Worm (Caenorhabditis elegans) whole organism, young adult: Measurements from ENCODE around the gene Y43D4A.6.

ENCODE experiments used
- D2030.7 ChIP-seq: fragments of 200-800 bp; sonication (Bioruptor generic); IDR thresholded peaks from 2 replicates; pipeline ENCODE4 v1.3.6; 2022; ENCODE audit warnings: missing genetic modification reagents, missing genetic modification characterization, missing compliant biosample characterization
- F22D6.2 ChIP-seq: sonication (generic microtip); optimal IDR thresholded peaks from 2 replicates; lab custom pipeline; 2016; ENCODE audit warnings: mild to moderate bottlenecking, missing genetic modification characterization, missing compliant biosample characterization
- F23B12.7 ChIP-seq: sonication (generic microtip); optimal IDR thresholded peaks from 2 replicates; lab custom pipeline; 2017; ENCODE audit warnings: missing genetic modification characterization, mild to moderate bottlenecking, missing compliant biosample characterization, antibody characterized with exemption, moderate library complexity; ENCODE audit not compliant: insufficient read depth
- F49E8.2 ChIP-seq: sonication (generic microtip); optimal IDR thresholded peaks from 3 replicates; lab custom pipeline; 2017; ENCODE audit warnings: missing genetic modification characterization, mild to moderate bottlenecking, missing compliant biosample characterization, antibody characterized with exemption, moderate library complexity; ENCODE audit not compliant: insufficient read depth
- F55B11.4 ChIP-seq: sonication (generic microtip); optimal IDR thresholded peaks from 2 replicates; lab custom pipeline; 2016; ENCODE audit warnings: missing compliant biosample characterization, missing genetic modification characterization, borderline replicate concordance; ENCODE audit not compliant: insufficient read depth
- K12H6.12 ChIP-seq: fragments of 200-800 bp; sonication (Bioruptor generic); optimal IDR thresholded peaks from 2 replicates; lab custom pipeline; 2018; ENCODE audit warnings: mild to moderate bottlenecking, missing genetic modification characterization, missing compliant biosample characterization
- Y53F4B.3 ChIP-seq: fragments of 200-800 bp; sonication (Bioruptor generic); IDR thresholded peaks from 2 replicates; pipeline ENCODE4 v1.3.6; 2022; ENCODE audit warnings: missing genetic modification reagents, missing genetic modification characterization, missing compliant biosample characterization
- Y95B8A.8 ChIP-seq: fragments of 200-800 bp; sonication (Bioruptor generic); IDR thresholded peaks from 2 replicates; pipeline ENCODE4 v1.3.6; 2022; ENCODE audit warnings: missing genetic modification reagents, missing genetic modification characterization, missing compliant biosample characterization
- ZK185.1 ChIP-seq: sonication (generic microtip); optimal IDR thresholded peaks from 2 replicates; lab custom pipeline; 2016; ENCODE audit warnings: mild to moderate bottlenecking, missing genetic modification characterization, missing compliant biosample characterization; ENCODE audit not compliant: poor library complexity, severe bottlenecking
- ama-1 ChIP-seq, 3 experiments: fragments of 150-350 bp in 1 of 3; sonication (generic microtip) in 2 of 3; optimal IDR thresholded peaks; 2 replicates each; lab custom pipeline; 2014 to 2018; ENCODE audit warnings: missing biosample characterization in 2 of 3, missing genetic modification characterization in 2 of 3, missing genetic modification reagents in 2 of 3
- aptf-2 ChIP-seq: fragments of 200-800 bp; sonication (Bioruptor generic); conservative IDR thresholded peaks from 2 replicates; pipeline ENCODE4 v1.3.6; 2022; ENCODE audit warnings: missing genetic modification reagents, missing genetic modification characterization, missing compliant biosample characterization
- atf-7 ChIP-seq: sonication (generic microtip); optimal IDR thresholded peaks from 2 replicates; lab custom pipeline; 2017; ENCODE audit warnings: mild to moderate bottlenecking, missing genetic modification characterization, missing compliant biosample characterization
- attf-5 ChIP-seq: fragments of 200-800 bp; sonication (Bioruptor generic); optimal IDR thresholded peaks from 2 replicates; lab custom pipeline; 2018; ENCODE audit warnings: mild to moderate bottlenecking, missing genetic modification characterization, missing compliant biosample characterization
- bed-2 ChIP-seq: fragments of 200-800 bp; sonication (Bioruptor generic); IDR thresholded peaks from 2 replicates; pipeline ENCODE4 v1.3.6; 2022; ENCODE audit warnings: missing genetic modification reagents, missing genetic modification characterization, missing compliant biosample characterization
- ceh-27 ChIP-seq: fragments of 200-800 bp; sonication (Bioruptor generic); optimal IDR thresholded peaks from 2 replicates; lab custom pipeline; 2018; ENCODE audit warnings: mild to moderate bottlenecking, missing genetic modification characterization, moderate library complexity, missing compliant biosample characterization
- die-1 ChIP-seq: sonication (generic microtip); optimal IDR thresholded peaks from 2 replicates; lab custom pipeline; 2016; ENCODE audit warnings: missing genotype, mild to moderate bottlenecking, missing genetic modification characterization, missing compliant biosample characterization
- dox-1 ChIP-seq: fragments of 200-800 bp; sonication (Bioruptor generic); IDR thresholded peaks from 2 replicates; pipeline ENCODE4 v1.3.6; 2022; ENCODE audit warnings: missing genetic modification reagents, missing genetic modification characterization, missing compliant biosample characterization
- dpl-1 ChIP-seq: fragments of 150-350 bp; optimal IDR thresholded peaks from 2 replicates; lab custom pipeline; 2014; ENCODE audit warnings: missing biosample characterization, missing genetic modification reagents, missing genetic modification characterization
- egl-18 ChIP-seq: fragments of 200-800 bp; sonication (Bioruptor generic); IDR thresholded peaks from 2 replicates; pipeline ENCODE4 v1.3.6; 2022; ENCODE audit warnings: missing genetic modification reagents, missing genetic modification characterization, missing compliant biosample characterization
- hlh-26 ChIP-seq: fragments of 200-800 bp; sonication (Bioruptor generic); conservative IDR thresholded peaks from 2 replicates; pipeline ENCODE4 v1.3.6; 2022; ENCODE audit warnings: missing genetic modification reagents, missing genetic modification characterization, missing compliant biosample characterization
- hmg-1.2 ChIP-seq: fragments of 200-800 bp; sonication (Bioruptor generic); IDR thresholded peaks from 2 replicates; pipeline ENCODE4 v1.3.6; 2022; ENCODE audit warnings: missing genetic modification reagents, missing genetic modification characterization, missing compliant biosample characterization
- hrde-1 ChIP-seq: sonication (generic microtip); optimal IDR thresholded peaks from 2 replicates; lab custom pipeline; 2016; ENCODE audit warnings: missing genetic modification characterization, mild to moderate bottlenecking, missing compliant biosample characterization, moderate library complexity, missing genotype, missing genetic modification reagents, borderline replicate concordance
- lin-40 ChIP-seq: sonication (generic microtip); optimal IDR thresholded peaks from 2 replicates; lab custom pipeline; 2016; ENCODE audit warnings: missing genetic modification characterization, mild to moderate bottlenecking, missing compliant biosample characterization, missing genotype, missing genetic modification reagents
- lin-54 ChIP-seq: fragments of 200-800 bp; sonication (Bioruptor generic); optimal IDR thresholded peaks from 2 replicates; lab custom pipeline; 2018; ENCODE audit warnings: mild to moderate bottlenecking, missing genetic modification characterization, missing compliant biosample characterization
- lsl-1 ChIP-seq: fragments of 200-800 bp; sonication (Bioruptor generic); optimal IDR thresholded peaks from 2 replicates; lab custom pipeline; 2018; ENCODE audit warnings: mild to moderate bottlenecking, missing genetic modification characterization, moderate library complexity, missing compliant biosample characterization
- madf-10 ChIP-seq: sonication (generic microtip); optimal IDR thresholded peaks from 2 replicates; lab custom pipeline; 2016; ENCODE audit warnings: mild to moderate bottlenecking, missing genetic modification characterization, missing compliant biosample characterization
- madf-3 ChIP-seq: fragments of 200-800 bp; sonication (Bioruptor generic); IDR thresholded peaks from 2 replicates; pipeline ENCODE4 v1.3.6; 2022; ENCODE audit warnings: missing genetic modification reagents, missing genetic modification characterization, missing compliant biosample characterization
- mcd-1 ChIP-seq: fragments of 200-800 bp; sonication (Bioruptor generic); IDR thresholded peaks from 2 replicates; pipeline ENCODE4 v1.3.6; 2022; ENCODE audit warnings: missing genetic modification reagents, missing genetic modification characterization, missing compliant biosample characterization
- mel-28 ChIP-seq: sonication (generic microtip); optimal IDR thresholded peaks from 2 replicates; lab custom pipeline; 2016; ENCODE audit warnings: borderline replicate concordance, mild to moderate bottlenecking, missing genetic modification characterization, missing compliant biosample characterization
- mes-4 ChIP-seq: sonication (generic microtip); optimal IDR thresholded peaks from 2 replicates; lab custom pipeline; 2016; ENCODE audit warnings: missing genotype, missing genetic modification characterization, missing compliant biosample characterization
- nfya-1 ChIP-seq: sonication (generic microtip); optimal IDR thresholded peaks from 2 replicates; lab custom pipeline; 2017; ENCODE audit warnings: antibody characterized with exemption, missing compliant biosample characterization, missing genetic modification characterization, borderline replicate concordance; ENCODE audit not compliant: insufficient read depth
- nhr-90 ChIP-seq: sonication (generic microtip); optimal IDR thresholded peaks from 2 replicates; lab custom pipeline; 2016; ENCODE audit warnings: missing genotype, mild to moderate bottlenecking, missing genetic modification characterization, missing compliant biosample characterization
- pbrm-1 ChIP-seq: fragments of 200-800 bp; sonication (Bioruptor generic); IDR thresholded peaks from 2 replicates; pipeline ENCODE4 v1.3.6; 2022; ENCODE audit warnings: missing genetic modification reagents, missing genetic modification characterization, missing compliant biosample characterization
- pha-4 ChIP-seq: fragments of 150-350 bp; sonication (generic microtip); optimal IDR thresholded peaks from 2 replicates; lab custom pipeline; 2014; ENCODE audit warnings: missing biosample characterization, missing genetic modification reagents, missing genetic modification characterization
- rcor-1 ChIP-seq: fragments of 200-800 bp; sonication (Bioruptor generic); IDR thresholded peaks from 2 replicates; pipeline ENCODE4 v1.3.6; 2022; ENCODE audit warnings: missing genetic modification reagents, missing genetic modification characterization, missing compliant biosample characterization
- repo-1 ChIP-seq: sonication (generic microtip); optimal IDR thresholded peaks from 2 replicates; lab custom pipeline; 2017; ENCODE audit warnings: mild to moderate bottlenecking, missing genetic modification characterization, missing compliant biosample characterization
- rpc-1 ChIP-seq, 2 experiments: fragments of 150-350 bp in 1 of 2; sonication (generic microtip) in 1 of 2; optimal IDR thresholded peaks; 2 replicates each; lab custom pipeline; 2014 to 2018; ENCODE audit warnings: missing biosample characterization in 1 of 2, missing genetic modification characterization in 1 of 2, missing genetic modification reagents in 1 of 2, missing genotype in 1 of 2
- sdz-38 ChIP-seq: sonication (generic microtip); optimal IDR thresholded peaks from 2 replicates; lab custom pipeline; 2016; ENCODE audit warnings: missing genotype, missing genetic modification characterization, missing compliant biosample characterization
- snpc-3.4 ChIP-seq: sonication (generic microtip); optimal IDR thresholded peaks from 2 replicates; lab custom pipeline; 2017; ENCODE audit warnings: missing genetic modification characterization, mild to moderate bottlenecking, missing compliant biosample characterization, antibody characterized with exemption, moderate library complexity, missing genotype, missing genetic modification reagents
- snpc-4 ChIP-seq, 5 experiments: fragments of 150-350 bp in 1 of 5; sonication (generic microtip) in 4 of 5; optimal IDR thresholded peaks; 2 replicates each; lab custom pipeline; 2014 to 2018; ENCODE audit warnings: missing genetic modification characterization in 5 of 5, missing biosample characterization in 3 of 5, antibody characterized with exemption in 2 of 5, mild to moderate bottlenecking in 2 of 5, missing compliant biosample characterization in 2 of 5, missing genotype in 2 of 5, moderate library complexity in 2 of 5, missing genetic modification reagents in 1 of 5
- somi-1 ChIP-seq: fragments of 200-800 bp; sonication (Bioruptor generic); optimal IDR thresholded peaks from 2 replicates; lab custom pipeline; 2018; ENCODE audit warnings: mild to moderate bottlenecking, missing genetic modification characterization, missing compliant biosample characterization
- sptf-2 ChIP-seq: fragments of 200-800 bp; sonication (Bioruptor generic); optimal IDR thresholded peaks from 2 replicates; lab custom pipeline; 2018; ENCODE audit warnings: mild to moderate bottlenecking, missing genetic modification characterization, missing compliant biosample characterization
- ztf-18 ChIP-seq: sonication (generic microtip); optimal IDR thresholded peaks from 2 replicates; lab custom pipeline; 2016; ENCODE audit warnings: missing genotype, mild to moderate bottlenecking, missing genetic modification characterization, missing compliant biosample characterization
- ztf-26 ChIP-seq: sonication (generic microtip); optimal IDR thresholded peaks from 2 replicates; lab custom pipeline; 2017; ENCODE audit warnings: missing genetic modification characterization, missing compliant biosample characterization

Y43D4A.6 gene

DNA sequence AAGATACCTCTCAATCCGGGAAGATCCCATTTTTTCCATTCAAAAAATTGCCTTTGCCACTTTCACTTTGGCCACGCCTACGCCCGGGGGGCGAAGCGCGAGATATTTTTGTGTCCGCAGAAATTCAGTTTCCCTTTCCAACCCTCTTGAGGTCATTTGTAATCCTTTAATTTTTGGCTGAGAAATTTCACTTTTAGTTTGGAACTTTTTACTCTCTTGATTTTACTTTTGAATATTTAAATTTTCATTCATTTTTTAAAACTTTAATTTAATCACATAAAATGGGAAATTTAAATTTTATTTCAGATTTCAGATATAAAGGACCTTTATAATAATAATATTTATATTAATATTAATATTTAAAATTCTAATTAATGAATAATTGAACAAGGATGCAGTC, 11.7 kb upstream of the Y43D4A.6 start, which contains the start of gene Y43D4A.5:
Gene Y43D4A.5, plus strand, starts transcription at position 301 of the 400 bp plus-strand sequence.
- TF ChIP-seq K12H6.12 (tag; lab: Kevin White, UChicago) (no peak), aptf-2 (no peak), ztf-26 (tag; lab: Kevin White, UChicago) (no peak), sptf-2 (GFP tag; lab: Kevin White, UChicago) (no peak), F49E8.2 (tag; lab: Kevin White, UChicago) (no peak), snpc-4 (GFP tag; optimal IDR thresholded peaks at IDR 0.05; lab: Kevin White, UChicago) (no peak), snpc-4 (tag; optimal IDR thresholded peaks at IDR 0.05; lab: Kevin White, UChicago) (no peak), pha-4 (tag; lab: Kevin White, UChicago) (no peak), nhr-90 (tag; lab: Kevin White, UChicago) (no peak), mcd-1 (no peak), atf-7 (no peak), ZK185.1 (tag; lab: Kevin White, UChicago) (no peak), sdz-38 (tag; lab: Kevin White, UChicago) (no peak), ceh-27 (GFP tag; lab: Kevin White, UChicago) (no peak), dox-1 (GFP tag; lab: Robert Waterston, UW) (no peak), D2030.7 (GFP tag; lab: Robert Waterston, UW) (no peak)

DNA sequence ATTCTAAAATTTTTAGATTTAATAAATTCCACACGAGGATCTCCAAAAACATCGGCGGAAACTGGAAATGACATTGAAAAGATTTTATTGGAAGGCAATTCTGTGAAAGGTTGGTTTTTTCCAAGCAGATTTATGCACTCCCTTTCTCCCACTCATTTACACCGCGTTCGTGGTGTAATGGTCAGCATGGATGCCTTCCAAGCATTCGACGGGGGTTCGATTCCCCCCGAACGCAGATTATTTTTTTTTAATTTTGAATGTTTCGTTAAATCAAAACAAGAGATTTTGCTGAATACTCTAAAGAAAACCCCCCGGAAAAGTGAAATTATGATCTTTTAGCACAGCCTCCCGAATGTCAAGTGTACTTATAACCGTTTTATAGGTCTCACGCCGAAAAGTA, 11.2 kb upstream of the Y43D4A.6 start:
- peak; percentile 87 for TF ChIP-seq snpc-3.4 (tag; lab: Kevin White, UChicago)
- peak; percentile 20 for TF ChIP-seq mes-4
- TF ChIP-seq lin-40 (tag; lab: Kevin White, UChicago), result no peak
- peak; percentile 66 for TF ChIP-seq hmg-1.2 (GFP tag; lab: Robert Waterston, UW)
- no peak for TF ChIP-seq nfya-1 (tag; lab: Kevin White, UChicago)
- TF ChIP-seq Y95B8A.8, result 0 out of 2 replicates have a peak, but pooled peaks have one; percentile 34
- TF ChIP-seq F22D6.2 (tag; lab: Kevin White, UChicago), result peak; percentile 21
- TF ChIP-seq hlh-26 (GFP tag; lab: Robert Waterston, UW), result 0 out of 2 replicates have a peak, but pooled peaks have one; percentile 8
- TF ChIP-seq rpc-1 (optimal IDR thresholded peaks at IDR 0.05; lab: Kevin White, UChicago), result peak; percentile 87
- peak; percentile 95 for TF ChIP-seq rpc-1 (tag; optimal IDR thresholded peaks at IDR 0.05; lab: Kevin White, UChicago)
- peak; percentile 58 for TF ChIP-seq madf-10 (tag; lab: Kevin White, UChicago)
- no peak for TF ChIP-seq ama-1 (optimal IDR thresholded peaks at IDR 0.05; lab: Kevin White, UChicago)
- TF ChIP-seq ama-1 (GFP tag; optimal IDR thresholded peaks at IDR 0.05; lab: Kevin White, UChicago), result peak in 1 of 2 experiments; percentile 78
- TF ChIP-seq ztf-18 (tag; lab: Kevin White, UChicago), result peak; percentile 51
- peak; percentile 50 for TF ChIP-seq repo-1 (tag; lab: Kevin White, UChicago)
- no peak for TF ChIP-seq egl-18 (GFP tag; lab: Robert Waterston, UW)
- peak; percentile 30 for TF ChIP-seq attf-5 (GFP tag; lab: Kevin White, UChicago)
- TF ChIP-seq dox-1 (GFP tag; lab: Robert Waterston, UW), result peak; percentile 78
- 0 out of 2 replicates have a peak, but pooled peaks have one; percentile 26 for TF ChIP-seq madf-3 (GFP tag; lab: Robert Waterston, UW)
- TF ChIP-seq die-1, result peak; percentile 92
- no peak for TF ChIP-seq F55B11.4 (tag; lab: Kevin White, UChicago)
- peak; percentile 38 for TF ChIP-seq rcor-1 (GFP tag; lab: Robert Waterston, UW)
- TF ChIP-seq hrde-1 (tag; lab: Kevin White, UChicago), result peak; percentile 18
- TF ChIP-seq D2030.7 (GFP tag; lab: Robert Waterston, UW), result peak; percentile 71
- TF ChIP-seq F23B12.7 (tag; lab: Kevin White, UChicago), result peak; percentile 93
- no peak for TF ChIP-seq mel-28 (tag; lab: Kevin White, UChicago)
- TF ChIP-seq bed-2 (GFP tag; lab: Robert Waterston, UW), result no peak
- TF ChIP-seq lsl-1 (GFP tag; lab: Kevin White, UChicago), result peak; percentile 8
- TF ChIP-seq somi-1 (GFP tag; lab: Kevin White, UChicago), result peak; percentile 16
- TF ChIP-seq K12H6.12 (tag; lab: Kevin White, UChicago), result no peak
- TF ChIP-seq dpl-1 (GFP tag; lab: Kevin White, UChicago), result no peak
- peak; percentile 36; the same call in 1 of the 2 replicates for TF ChIP-seq pbrm-1
- TF ChIP-seq F49E8.2 (tag; lab: Kevin White, UChicago), result peak; percentile 45
- 0 out of 2 replicates have a peak, but pooled peaks have one; percentile 17 for TF ChIP-seq Y53F4B.3 (GFP tag; lab: Robert Waterston, UW)
- TF ChIP-seq lin-54 (GFP tag; lab: Kevin White, UChicago), result peak; percentile 41
